Fruit fly (Drosophila melanogaster): Measurements from ENCODE around the gene p38c.

Gene p38c

DNA sequence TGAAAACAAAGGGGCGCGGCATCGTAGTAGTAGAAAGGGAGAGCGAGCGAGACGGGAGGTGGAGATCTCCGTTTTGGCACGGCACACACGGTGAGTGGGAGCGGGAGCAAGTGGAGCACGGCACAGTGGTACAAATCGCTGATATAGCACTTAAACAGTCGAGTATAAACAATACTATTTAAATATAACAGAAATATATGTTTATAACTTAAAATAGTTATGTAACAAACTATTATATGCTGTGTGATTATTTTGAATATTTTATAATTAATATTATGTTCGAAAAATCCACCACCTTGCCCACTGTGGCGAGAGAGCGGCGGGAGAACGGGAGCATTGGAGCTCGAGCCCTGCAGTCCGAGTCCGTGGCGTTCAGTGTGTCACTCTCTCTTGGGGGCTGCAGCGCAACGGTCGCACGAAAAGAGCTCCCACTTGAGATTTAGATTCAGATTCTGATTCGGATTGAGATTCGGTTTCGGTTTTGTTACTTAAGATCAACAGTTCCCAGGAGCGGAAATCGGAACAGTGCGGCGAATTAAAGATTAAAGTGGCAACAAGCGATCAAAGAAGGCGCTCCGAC is 8.9 kb downstream of the p38c start, which contains the start of gene Kal1 (continued):
- peak; percentile 90 for TF ChIP-seq bcd (GFP tag; optimal IDR thresholded peaks at IDR 0.05)
- TF ChIP-seq wek (GFP tag; optimal IDR thresholded peaks at IDR 0.05), result peak; percentile 72
- peak; percentile 97 for TF ChIP-seq row (GFP tag; IDR thresholded peaks at IDR 0.05)
- TF ChIP-seq CG10366 (GFP tag; IDR thresholded peaks at IDR 0.05), result peak; percentile 92
- peak; percentile 53 for TF ChIP-seq CG15696 (tag; optimal IDR thresholded peaks at IDR 0.05)
- peak; percentile 88 for TF ChIP-seq CG30403 (GFP tag; optimal IDR thresholded peaks at IDR 0.05)
- peak; percentile 49 for TF ChIP-seq Fer2 (tag; optimal IDR thresholded peaks at IDR 0.05)
- TF ChIP-seq Hmx (GFP tag; optimal IDR thresholded peaks at IDR 0.05), result no peak
- TF ChIP-seq phol (tag; optimal IDR thresholded peaks at IDR 0.05), result peak; percentile 93
- peak; percentile 95 for TF ChIP-seq Oli (tag; optimal IDR thresholded peaks at IDR 0.05)
- no peak for TF ChIP-seq CG13894 (tag; optimal IDR thresholded peaks at IDR 0.05)
- TF ChIP-seq CG8281 (tag; optimal IDR thresholded peaks at IDR 0.05), result peak; percentile 70
- TF ChIP-seq CG17612 (GFP tag; IDR thresholded peaks at IDR 0.05), result peak; percentile 44; the same call in 1 of the 2 replicates
- no peak for TF ChIP-seq Dp (GFP tag; optimal IDR thresholded peaks at IDR 0.05)
- peak in 1 of 2 experiments; percentile 7 for TF ChIP-seq insv (GFP tag; optimal IDR thresholded peaks at IDR 0.05)
- TF ChIP-seq pan (optimal IDR thresholded peaks at IDR 0.05), result no peak
- TF ChIP-seq pan (GFP tag; optimal IDR thresholded peaks at IDR 0.05 in 1 of 2, IDR thresholded peaks at IDR 0.05 in 1 of 2), result peak in 1 of 2 experiments; percentile 94
- TF ChIP-seq eve (GFP tag; optimal IDR thresholded peaks at IDR 0.05), result no peak
- TF ChIP-seq Nf-YA (GFP tag; IDR thresholded peaks at IDR 0.05), result peak; percentile 84
- peak; percentile 69 for TF ChIP-seq gsb (GFP tag; IDR thresholded peaks at IDR 0.05)
- TF ChIP-seq Lpt (GFP tag; optimal IDR thresholded peaks at IDR 0.05), result no peak
- TF ChIP-seq CG10321 (GFP tag; IDR thresholded peaks at IDR 0.05), result peak; percentile 55; the same call in 1 of the 2 replicates
- TF ChIP-seq CG12391 (tag; optimal IDR thresholded peaks at IDR 0.05), result peak; percentile 94
- peak; percentile 86 for TF ChIP-seq Hmr (GFP tag; optimal IDR thresholded peaks at IDR 0.05)
- peak; percentile 90 for TF ChIP-seq ranshi (GFP tag; IDR thresholded peaks at IDR 0.05)
- peak; percentile 73 for TF ChIP-seq CG12155 (GFP tag; optimal IDR thresholded peaks at IDR 0.05)
- TF ChIP-seq vnd (GFP tag; IDR thresholded peaks at IDR 0.05; ENCODE audit: partially characterized antibody), result peak; percentile 47; the same call in 2 of the 3 replicates
- TF ChIP-seq CG32767 (GFP tag; IDR thresholded peaks at IDR 0.05), result peak; percentile 95
- peak; percentile 94 for TF ChIP-seq CG1529 (GFP tag; optimal IDR thresholded peaks at IDR 0.05)
- TF ChIP-seq Hr39 (optimal IDR thresholded peaks at IDR 0.05), result no peak
- peak; percentile 89 for TF ChIP-seq Atf6 (GFP tag; IDR thresholded peaks at IDR 0.05)
- TF ChIP-seq esg (GFP tag; conservative IDR thresholded peaks at IDR 0.05), result peak; percentile 86
- peak; percentile 85 for TF ChIP-seq Ets65A (GFP tag)
- peak; percentile 81 for TF ChIP-seq CG18619 (GFP tag; optimal IDR thresholded peaks at IDR 0.05)
- TF ChIP-seq Scr (GFP tag; IDR thresholded peaks at IDR 0.05; ENCODE audit: partially characterized antibody), result no peak
- peak; percentile 81 for TF ChIP-seq CG8359 (GFP tag; optimal IDR thresholded peaks at IDR 0.05; ENCODE audit: borderline replicate concordance)
- TF ChIP-seq dan (GFP tag; IDR thresholded peaks at IDR 0.05), result peak; percentile 37; the same call in 1 of the 2 replicates
- peak; percentile 84 for TF ChIP-seq CG4730 (GFP tag; IDR thresholded peaks at IDR 0.05)
- TF ChIP-seq sqz (GFP tag; optimal IDR thresholded peaks at IDR 0.05), result peak; percentile 87
- TF ChIP-seq org-1 (GFP tag; optimal IDR thresholded peaks at IDR 0.05), result peak; percentile 90
- TF ChIP-seq al (GFP tag; IDR thresholded peaks at IDR 0.05), result peak; percentile 54; the same call in 1 of the 2 replicates
- TF ChIP-seq ab (GFP tag; optimal IDR thresholded peaks at IDR 0.05), result no peak
- peak; percentile 93 for TF ChIP-seq D19A (tag; optimal IDR thresholded peaks at IDR 0.05)
- no peak for TF ChIP-seq Atf3 (GFP tag; optimal IDR thresholded peaks at IDR 0.05)
- no peak for TF ChIP-seq slp2 (GFP tag; optimal IDR thresholded peaks at IDR 0.05)
- TF ChIP-seq jigr1 (GFP tag; IDR thresholded peaks at IDR 0.05), result peak; percentile 80
- peak; percentile 72 for TF ChIP-seq toy (GFP tag; IDR thresholded peaks at IDR 0.05)
- no peak for TF ChIP-seq Neu2 (GFP tag; optimal IDR thresholded peaks at IDR 0.05; ENCODE audit: borderline replicate concordance)
- TF ChIP-seq trem (tag; optimal IDR thresholded peaks at IDR 0.05), result peak; percentile 93
- TF ChIP-seq chinmo (GFP tag; IDR thresholded peaks at IDR 0.05; ENCODE audit: partially characterized antibody), result 0 out of 4 replicates have a peak, but pooled peaks have one; percentile 44
- no peak for TF ChIP-seq BEAF-32 (GFP tag; optimal IDR thresholded peaks at IDR 0.05)

Data from whole organism, embryonic.